Fruit fly (Drosophila melanogaster) whole organism, adult: ENCODE data around the gene CG4907.

Source experiments
- CG11617 ChIP-seq: fragments of 200-800 bp; sonication (Bioruptor generic); optimal IDR thresholded peaks from 2 replicates; lab custom pipeline; 2017; ENCODE audit warnings: mild to moderate bottlenecking, missing biosample characterization, missing genetic modification reagents, missing genetic modification characterization
- CG12768 ChIP-seq: fragments of 200-800 bp; sonication (Bioruptor generic); optimal IDR thresholded peaks from 2 replicates; lab custom pipeline; 2017; ENCODE audit warnings: missing biosample characterization, missing genetic modification characterization, mild to moderate bottlenecking, moderate library complexity, missing genetic modification reagents
- CG1620 ChIP-seq: fragments of 200-800 bp; sonication (Bioruptor generic); optimal IDR thresholded peaks from 2 replicates; lab custom pipeline; 2016; ENCODE audit warnings: missing biosample characterization, missing genetic modification characterization
- CG7045 ChIP-seq: fragments of 200-800 bp; sonication (Bioruptor generic); optimal IDR thresholded peaks from 2 replicates; lab custom pipeline; 2017; ENCODE audit warnings: missing biosample characterization, mild to moderate bottlenecking, missing genetic modification characterization
- Clk ChIP-seq: fragments of 200-800 bp; sonication (Bioruptor generic); optimal IDR thresholded peaks from 2 replicates; lab custom pipeline; 2017; ENCODE audit warnings: missing biosample characterization, missing genetic modification characterization
- Crg-1 ChIP-seq: fragments of 200-800 bp; sonication (Bioruptor generic); optimal IDR thresholded peaks from 2 replicates; lab custom pipeline; 2016; ENCODE audit warnings: missing biosample characterization, missing genetic modification characterization
- Hr96 ChIP-seq: fragments of 200-800 bp; sonication (Bioruptor generic); optimal IDR thresholded peaks from 2 replicates; lab custom pipeline; 2016; ENCODE audit warnings: missing biosample characterization, missing genetic modification characterization
- Mnt ChIP-seq: fragments of 200-800 bp; sonication (Bioruptor generic); optimal IDR thresholded peaks from 2 replicates; lab custom pipeline; 2016; ENCODE audit warnings: missing biosample characterization, mild to moderate bottlenecking, missing genetic modification characterization
- bab1 ChIP-seq: fragments of 200-800 bp; sonication (Bioruptor generic); optimal IDR thresholded peaks from 3 replicates; lab custom pipeline; 2019; ENCODE audit warnings: missing biosample characterization, mild to moderate bottlenecking, missing genetic modification characterization, moderate library complexity
- cic ChIP-seq: fragments of 200-800 bp; sonication (Bioruptor generic); optimal IDR thresholded peaks from 2 replicates; lab custom pipeline; 2017; ENCODE audit warnings: missing biosample characterization, mild to moderate bottlenecking, missing genetic modification characterization, moderate library complexity
- ovo ChIP-seq: fragments of 200-800 bp; sonication (Bioruptor generic); optimal IDR thresholded peaks from 2 replicates; lab custom pipeline; 2016; ENCODE audit warnings: missing biosample characterization, missing genetic modification characterization
- pad ChIP-seq: fragments of 200-800 bp; sonication (Bioruptor generic); optimal IDR thresholded peaks from 3 replicates; lab custom pipeline; 2017; ENCODE audit warnings: missing biosample characterization, missing genetic modification characterization, mild to moderate bottlenecking, moderate library complexity, missing genetic modification reagents
- tj ChIP-seq: fragments of 200-800 bp; sonication (Bioruptor generic); optimal IDR thresholded peaks from 3 replicates; lab custom pipeline; 2017; ENCODE audit warnings: missing biosample characterization, mild to moderate bottlenecking, missing genetic modification characterization, moderate library complexity

DNA sequence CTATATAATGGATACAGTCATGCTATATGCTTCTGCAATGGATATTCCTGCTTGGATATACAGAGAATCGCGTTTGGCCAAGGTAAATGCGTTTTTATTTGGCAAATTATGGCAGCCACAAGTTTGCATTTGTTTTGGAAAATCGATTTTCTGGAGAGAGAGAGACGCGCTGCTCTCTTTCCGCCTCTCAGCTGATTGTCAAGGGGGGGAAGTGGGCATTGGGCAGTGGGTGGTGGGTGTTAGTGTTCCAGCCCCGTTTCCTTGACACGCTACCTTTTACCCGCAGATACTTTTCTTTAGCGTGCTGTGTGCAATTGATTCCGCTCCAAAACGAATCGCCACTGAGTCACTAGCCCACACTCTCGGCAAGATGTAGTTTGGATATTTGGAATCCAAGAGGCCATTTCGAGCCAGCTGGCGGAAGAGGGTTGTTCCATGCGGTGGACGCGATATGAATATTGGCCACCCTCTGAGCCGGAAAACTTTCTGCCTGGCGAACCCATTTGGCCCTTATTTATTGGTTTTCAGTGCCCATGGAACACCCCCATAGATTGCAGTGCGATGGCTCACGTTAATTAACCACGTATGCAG lies 44.7 kb upstream of the CG4907 start:
- TF ChIP-seq Mnt (GFP tag; lab: Kevin White, UChicago): no peak
- TF ChIP-seq Crg-1 (GFP tag; lab: Kevin White, UChicago): no peak
- TF ChIP-seq CG1620 (GFP tag; lab: Kevin White, UChicago): no peak
- TF ChIP-seq Hr96 (GFP tag; lab: Kevin White, UChicago): no peak
- peak; percentile 42 for TF ChIP-seq tj (GFP tag; lab: Kevin White, UChicago)
- TF ChIP-seq CG7045 (GFP tag; lab: Kevin White, UChicago): no peak
- TF ChIP-seq bab1 (GFP tag; lab: Kevin White, UChicago): no peak
- no peak for TF ChIP-seq cic (GFP tag; lab: Kevin White, UChicago)
- no peak for TF ChIP-seq CG11617 (GFP tag; lab: Kevin White, UChicago)
- TF ChIP-seq ovo: no peak
- TF ChIP-seq pad (GFP tag; lab: Kevin White, UChicago): no peak
- TF ChIP-seq Clk (GFP tag; lab: Kevin White, UChicago): no peak
- TF ChIP-seq CG12768 (GFP tag; lab: Kevin White, UChicago): no peak
